Fruit fly (Drosophila melanogaster) whole organism, wandering third instar larva: ENCODE results near the gene CG42680.

ENCODE experiments used
- Abd-B ChIP-seq: fragments of >200 bp; optimal IDR thresholded peaks from 2 replicates; lab custom pipeline; 2017; ENCODE audit warnings: missing biosample characterization, missing genetic modification characterization
- CG32264 ChIP-seq: fragments of 200-800 bp; sonication (Bioruptor generic); optimal IDR thresholded peaks from 2 replicates; lab custom pipeline; 2016; ENCODE audit warnings: missing biosample characterization, missing genetic modification characterization
- CG9705 ChIP-seq: fragments of 200-800 bp; sonication (Bioruptor generic); optimal IDR thresholded peaks from 2 replicates; lab custom pipeline; 2018; ENCODE audit warnings: missing biosample characterization, mild to moderate bottlenecking, missing genetic modification characterization
- CrebA ChIP-seq: fragments of 200-800 bp; sonication (Bioruptor generic); optimal IDR thresholded peaks from 2 replicates; lab custom pipeline; 2016; ENCODE audit warnings: missing biosample characterization, mild to moderate bottlenecking, missing genetic modification characterization, borderline replicate concordance
- Dfd ChIP-seq: fragments of >200 bp; optimal IDR thresholded peaks from 2 replicates; lab custom pipeline; 2017; ENCODE audit warnings: missing biosample characterization, missing genetic modification characterization
- Dif ChIP-seq: fragments of 200-275, 200-300 bp; sonication (Bioruptor generic); optimal IDR thresholded peaks from 2 replicates; lab custom pipeline; 2018; ENCODE audit warnings: missing biosample characterization, missing genetic modification characterization; ENCODE audit not compliant: partially characterized antibody
- GATAd ChIP-seq: sonication (Bioruptor generic); optimal IDR thresholded peaks from 2 replicates; lab custom pipeline; 2016; ENCODE audit warnings: missing biosample characterization, missing genetic modification characterization
- HLH106 ChIP-seq: fragments of 200-800 bp; optimal IDR thresholded peaks from 3 replicates; lab custom pipeline; 2019; ENCODE audit warnings: missing biosample characterization, mild to moderate bottlenecking, missing genetic modification characterization, moderate library complexity
- Hnf4 ChIP-seq: fragments of 200-800 bp; sonication (Bioruptor generic); optimal IDR thresholded peaks from 2 replicates; lab custom pipeline; 2016; ENCODE audit warnings: missing biosample characterization, mild to moderate bottlenecking, missing genetic modification characterization
- Hr78 ChIP-seq: fragments of >200 bp; optimal IDR thresholded peaks from 2 replicates; lab custom pipeline; 2017; ENCODE audit warnings: missing biosample characterization, missing genetic modification characterization
- Hr83 ChIP-seq: fragments of 200-300 bp; sonication (Bioruptor generic); optimal IDR thresholded peaks from 2 replicates; lab custom pipeline; 2016; ENCODE audit warnings: missing biosample characterization, mild to moderate bottlenecking, missing genetic modification characterization, moderate library complexity; ENCODE audit not compliant: poor library complexity, severe bottlenecking
- Jra ChIP-seq: sonication (Bioruptor generic); optimal IDR thresholded peaks from 2 replicates; lab custom pipeline; 2016; ENCODE audit warnings: missing biosample characterization, missing genetic modification characterization
- Mio ChIP-seq: sonication (Bioruptor generic); optimal IDR thresholded peaks from 2 replicates; lab custom pipeline; 2016; ENCODE audit warnings: missing biosample characterization, missing genetic modification characterization
- Myc ChIP-seq: fragments of >200 bp; optimal IDR thresholded peaks from 2 replicates; lab custom pipeline; 2017
- N ChIP-seq: fragments of >200 bp; optimal IDR thresholded peaks from 2 replicates; lab custom pipeline; 2018; ENCODE audit warnings: missing biosample characterization, missing external identifiers, missing genetic modification characterization
- OdsH ChIP-seq: fragments of 200-800 bp; sonication (Bioruptor generic); optimal IDR thresholded peaks from 2 replicates; lab custom pipeline; 2016; ENCODE audit warnings: missing biosample characterization, mild to moderate bottlenecking, missing genetic modification characterization
- Rel ChIP-seq, 2 experiments: fragments of 200-800 bp; sonication (Bioruptor generic) in 1 of 2; optimal IDR thresholded peaks; 2 replicates in 1 of 2; 3 replicates in 1 of 2; lab custom pipeline; 2016 to 2019; ENCODE audit warnings: mild to moderate bottlenecking in 2 of 2, missing biosample characterization in 2 of 2, missing genetic modification characterization in 2 of 2, moderate library complexity in 1 of 2
- Sp1 ChIP-seq: fragments of 200-800 bp; sonication (Bioruptor generic); optimal IDR thresholded peaks from 3 replicates; lab custom pipeline; 2019; ENCODE audit warnings: missing biosample characterization, mild to moderate bottlenecking, missing genetic modification characterization, moderate library complexity
- Vsx2 ChIP-seq: fragments of 200-300, 225-300 bp; sonication (Bioruptor generic); optimal IDR thresholded peaks from 2 replicates; lab custom pipeline; 2018; ENCODE audit warnings: missing biosample characterization, missing genetic modification characterization; ENCODE audit not compliant: partially characterized antibody
- br ChIP-seq: fragments of 200-800 bp; sonication (Bioruptor generic); optimal IDR thresholded peaks from 2 replicates; lab custom pipeline; 2016; ENCODE audit warnings: missing biosample characterization, missing genetic modification characterization
- brk ChIP-seq: fragments of 200-800 bp; sonication (Bioruptor generic); optimal IDR thresholded peaks from 2 replicates; lab custom pipeline; 2016; ENCODE audit warnings: missing biosample characterization, mild to moderate bottlenecking, missing genetic modification characterization
- dl ChIP-seq, 2 experiments: fragments of 175-275, 200-275 bp in 1 of 2; fragments of 200-275 bp in 1 of 2; sonication (Bioruptor generic); optimal IDR thresholded peaks; lab custom pipeline; 2018; ENCODE audit warnings: mild to moderate bottlenecking in 2 of 2, missing biosample characterization in 2 of 2, missing genetic modification characterization in 2 of 2, moderate library complexity in 2 of 2; ENCODE audit not compliant: partially characterized antibody in 2 of 2, insufficient read depth in 1 of 2
- dmrt93B ChIP-seq: fragments of 200-800 bp; sonication (Bioruptor generic); optimal IDR thresholded peaks from 2 replicates; lab custom pipeline; 2018; ENCODE audit warnings: missing biosample characterization, mild to moderate bottlenecking, missing genetic modification characterization
- dsf ChIP-seq: sonication (Bioruptor generic); optimal IDR thresholded peaks from 2 replicates; lab custom pipeline; 2016; ENCODE audit warnings: missing biosample characterization, missing genetic modification characterization, borderline replicate concordance
- ey ChIP-seq: fragments of 200-800 bp; sonication (Bioruptor generic); optimal IDR thresholded peaks from 2 replicates; lab custom pipeline; 2016; ENCODE audit warnings: missing biosample characterization, missing genetic modification characterization
- foxo ChIP-seq, 2 experiments: fragments of 200-800 bp; sonication (Bioruptor generic); optimal IDR thresholded peaks; 2 replicates in 1 of 2; 3 replicates in 1 of 2; lab custom pipeline; 2016 to 2017; ENCODE audit warnings: missing biosample characterization in 2 of 2, missing genetic modification characterization in 2 of 2
- fru ChIP-seq: fragments of 200-800 bp; sonication (Bioruptor generic); optimal IDR thresholded peaks from 3 replicates; lab custom pipeline; 2016; ENCODE audit warnings: missing biosample characterization, mild to moderate bottlenecking, missing genetic modification characterization
- h ChIP-seq: fragments of 200-800 bp; sonication (Bioruptor generic); optimal IDR thresholded peaks from 3 replicates; lab custom pipeline; 2016; ENCODE audit warnings: missing biosample characterization, mild to moderate bottlenecking, missing genetic modification characterization
- jim ChIP-seq: fragments of 175-275, 200-325 bp; sonication (Bioruptor generic); optimal IDR thresholded peaks from 2 replicates; lab custom pipeline; 2016; ENCODE audit warnings: missing biosample characterization, mild to moderate bottlenecking, missing genetic modification characterization
- lola ChIP-seq: fragments of >200 bp; optimal IDR thresholded peaks from 2 replicates; lab custom pipeline; 2017; ENCODE audit warnings: missing biosample characterization, missing genetic modification characterization
- pan ChIP-seq: fragments of >200 bp; optimal IDR thresholded peaks from 2 replicates; lab custom pipeline; 2017
- psq ChIP-seq: fragments of 200-800 bp; sonication (Bioruptor generic); optimal IDR thresholded peaks from 3 replicates; lab custom pipeline; 2017; ENCODE audit warnings: missing biosample characterization, mild to moderate bottlenecking, missing genetic modification characterization, moderate library complexity
- rgr ChIP-seq: fragments of 200-800 bp; sonication (Bioruptor generic); optimal IDR thresholded peaks from 3 replicates; lab custom pipeline; 2016; ENCODE audit warnings: missing biosample characterization, mild to moderate bottlenecking, missing genetic modification characterization
- sage ChIP-seq: fragments of 200-800 bp; sonication (Bioruptor generic); optimal IDR thresholded peaks from 2 replicates; lab custom pipeline; 2016; ENCODE audit warnings: missing biosample characterization, mild to moderate bottlenecking, missing genetic modification characterization
- sv ChIP-seq: fragments of 200-800 bp; sonication (Bioruptor generic); optimal IDR thresholded peaks from 3 replicates; lab custom pipeline; 2016; ENCODE audit warnings: missing biosample characterization, missing genetic modification characterization
- tai ChIP-seq: sonication (Bioruptor generic); optimal IDR thresholded peaks from 2 replicates; lab custom pipeline; 2016; ENCODE audit warnings: missing biosample characterization, missing genetic modification characterization
- usp ChIP-seq: fragments of >200 bp; optimal IDR thresholded peaks from 2 replicates; lab custom pipeline; 2017; ENCODE audit warnings: missing biosample characterization, missing genetic modification characterization
- woc ChIP-seq: sonication (Bioruptor generic); optimal IDR thresholded peaks from 2 replicates; lab custom pipeline; 2016; ENCODE audit warnings: missing biosample characterization, mild to moderate bottlenecking, missing genetic modification characterization

CG42680 gene

DNA sequence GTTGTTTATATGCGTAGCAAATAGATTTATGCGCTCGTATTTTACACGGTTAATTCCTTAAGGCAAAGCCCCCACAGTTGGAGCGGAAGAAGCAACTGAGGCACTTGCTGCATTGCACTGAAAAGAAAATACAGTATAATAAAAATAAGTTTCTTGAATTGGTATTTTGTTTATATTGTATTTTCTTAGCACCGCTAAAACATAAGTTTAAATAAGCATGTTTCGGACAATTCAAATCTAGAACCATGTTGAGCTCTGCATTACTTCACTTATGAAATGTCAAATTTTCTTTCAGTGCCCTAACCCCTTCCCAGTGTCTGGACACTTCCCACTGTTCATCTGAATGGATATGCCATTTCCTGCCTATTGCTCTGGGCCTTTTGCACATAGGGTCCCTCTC is 13.2 kb downstream of the CG42680 start:
- TF ChIP-seq sage (GFP tag; lab: Kevin White, UChicago) (no peak), Sp1 (GFP tag; lab: Kevin White, UChicago) (no peak), tai (GFP tag; lab: Kevin White, UChicago) (no peak), HLH106 (no peak), h (GFP tag; lab: Kevin White, UChicago) (peak; percentile 4)

DNA sequence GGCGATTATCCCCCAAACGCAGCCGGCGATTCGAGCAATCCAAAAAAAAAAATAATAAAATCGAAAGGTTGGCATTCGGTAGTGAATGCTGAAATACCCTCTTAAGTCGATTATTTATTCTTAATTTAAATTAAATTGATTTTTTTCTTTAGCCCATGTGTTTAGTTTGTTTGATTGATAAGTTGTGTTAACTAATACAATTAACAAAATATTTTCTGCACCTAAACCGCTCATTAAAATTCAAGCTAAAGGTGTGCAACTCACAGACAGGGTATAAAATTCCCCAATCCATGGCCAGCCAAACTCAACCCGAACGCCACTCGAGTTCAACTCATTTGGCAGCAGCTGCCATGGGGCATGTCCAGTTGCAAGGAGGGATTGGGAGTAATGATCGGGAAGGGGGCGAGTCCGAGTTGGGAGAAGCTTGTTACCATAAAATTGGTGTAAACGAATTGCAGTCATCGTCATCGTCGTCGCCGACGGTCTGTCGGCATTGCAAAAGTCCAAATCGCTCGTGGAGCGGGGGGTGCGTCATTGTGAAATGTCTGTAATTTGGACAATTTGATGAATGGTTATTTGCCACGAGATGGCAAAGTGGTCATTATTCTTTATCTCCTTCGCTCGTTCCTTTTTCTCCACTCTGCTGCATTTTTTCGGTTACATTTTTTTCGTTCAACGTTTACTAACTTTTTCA is 14.7 kb downstream of the CG42680 start:
- TF ChIP-seq Dif (GFP tag; lab: Kevin White, UChicago) (no peak), br (peak; percentile 83), lola (no peak), psq (GFP tag; lab: Kevin White, UChicago) (peak; percentile 68), jim (no peak), Rel (GFP tag; optimal IDR thresholded peaks at IDR 0.05; lab: Kevin White, UChicago) (peak; percentile 51), Rel (tag; optimal IDR thresholded peaks at IDR 0.05; lab: Kevin White, UChicago) (no peak), fru (GFP tag; lab: Kevin White, UChicago) (peak; percentile 92), GATAd (GFP tag; lab: Kevin White, UChicago) (no peak), Vsx2 (GFP tag; lab: Kevin White, UChicago) (peak; percentile 27), pan (lab: Kevin White, UChicago) (no peak), Jra (peak; percentile 60), dmrt93B (GFP tag; lab: Kevin White, UChicago) (peak; percentile 72), brk (peak; percentile 76), foxo (GFP tag; optimal IDR thresholded peaks at IDR 0.05; lab: Kevin White, UChicago) (peak; percentile 17 to 91), CG32264 (GFP tag; lab: Kevin White, UChicago) (peak; percentile 61), Hr83 (GFP tag; lab: Kevin White, UChicago) (no peak), rgr (peak; percentile 77), N (GFP tag; lab: Kevin White, UChicago) (no peak), HLH106 (peak; percentile 80), usp (GFP tag; lab: Kevin White, UChicago) (no peak), Mio (GFP tag; lab: Kevin White, UChicago) (no peak), tai (GFP tag; lab: Kevin White, UChicago) (peak; percentile 48), woc (GFP tag; lab: Kevin White, UChicago) (peak; percentile 92), CG9705 (GFP tag; lab: Kevin White, UChicago) (no peak), Hr78 (GFP tag; lab: Kevin White, UChicago) (no peak), Abd-B (GFP tag; lab: Kevin White, UChicago) (no peak), Sp1 (GFP tag; lab: Kevin White, UChicago) (peak; percentile 77), OdsH (GFP tag; lab: Kevin White, UChicago) (peak; percentile 89), Myc (lab: Kevin White, UChicago) (no peak), sv (GFP tag; lab: Kevin White, UChicago) (no peak), dl (GFP tag; optimal IDR thresholded peaks at IDR 0.05; lab: Kevin White, UChicago; ENCODE audit: insufficient read depth in 1 of 2, partially characterized antibody in 2 of 2) (no peak), Hnf4 (peak; percentile 71), CrebA (GFP tag; lab: Kevin White, UChicago) (peak; percentile 78), dsf (GFP tag; lab: Kevin White, UChicago) (no peak), sage (GFP tag; lab: Kevin White, UChicago) (peak; percentile 75), ey (GFP tag; lab: Kevin White, UChicago) (peak; percentile 81), h (GFP tag; lab: Kevin White, UChicago) (peak; percentile 93), Dfd (GFP tag; lab: Kevin White, UChicago) (no peak)
